Fruit fly (Drosophila melanogaster): ENCODE data around the gene CycD.

CycD gene

dm6 chrX:15909564-15910284 lies at the start of gene CycD (continued):
- TF ChIP-seq chm (GFP tag; IDR thresholded peaks at IDR 0.05) (no peak), CG11398 (GFP tag; optimal IDR thresholded peaks at IDR 0.05) (no peak), CG9817 (tag; optimal IDR thresholded peaks at IDR 0.05) (no peak), CG33213 (GFP tag; optimal IDR thresholded peaks at IDR 0.05) (peak; percentile 45), luna (GFP tag; optimal IDR thresholded peaks at IDR 0.05) (no peak), CG1792 (GFP tag; optimal IDR thresholded peaks at IDR 0.05) (peak; percentile 68), HmgD (GFP tag; optimal IDR thresholded peaks at IDR 0.05) (no peak), Asciz (GFP tag; optimal IDR thresholded peaks at IDR 0.05) (no peak), Hr39 (optimal IDR thresholded peaks at IDR 0.05) (no peak), CG2678 (tag; optimal IDR thresholded peaks at IDR 0.05) (no peak), CTCF (GFP tag; optimal IDR thresholded peaks at IDR 0.05) (no peak), CG17385 (GFP tag; optimal IDR thresholded peaks at IDR 0.05) (no peak), CG17829 (tag; optimal IDR thresholded peaks at IDR 0.05) (peak; percentile 12), Hand (GFP tag; optimal IDR thresholded peaks at IDR 0.05) (no peak), Antp (GFP tag; optimal IDR thresholded peaks at IDR 0.05) (peak; percentile 23), CG3838 (GFP tag; optimal IDR thresholded peaks at IDR 0.05) (no peak), grau (tag; optimal IDR thresholded peaks at IDR 0.05) (no peak), gcm2 (GFP tag; optimal IDR thresholded peaks at IDR 0.05) (no peak), ato (GFP tag; IDR thresholded peaks at IDR 0.05; ENCODE audit: partially characterized antibody) (no peak; the same call in 1 of the 2 replicates), ranshi (GFP tag; IDR thresholded peaks at IDR 0.05) (no peak), CG5180 (GFP tag; optimal IDR thresholded peaks at IDR 0.05) (no peak), sob (GFP tag; IDR thresholded peaks at IDR 0.05) (0 out of 2 replicates have a peak, but pooled peaks have one; percentile 63), pnt (GFP tag; optimal IDR thresholded peaks at IDR 0.05) (no peak), stwl (tag; optimal IDR thresholded peaks at IDR 0.05) (peak; percentile 93), CG16813 (GFP tag; IDR thresholded peaks at IDR 0.05; ENCODE audit: partially characterized antibody) (peak; percentile 54; the same call in 1 of the 3 replicates), Deaf1 (tag; optimal IDR thresholded peaks at IDR 0.05) (no peak), crol (GFP tag; IDR thresholded peaks at IDR 0.05) (no peak), CG8765 (GFP tag; IDR thresholded peaks at IDR 0.05) (no peak; the same call in 1 of the 2 replicates), slou (GFP tag; optimal IDR thresholded peaks at IDR 0.05) (no peak), ssp (GFP tag; IDR thresholded peaks at IDR 0.05) (peak; percentile 93), CG10979 (tag; optimal IDR thresholded peaks at IDR 0.05) (peak; percentile 21), CoRest (tag; optimal IDR thresholded peaks at IDR 0.05) (no peak), knrl (GFP tag; IDR thresholded peaks at IDR 0.05; ENCODE audit: partially characterized antibody) (peak; percentile 60; the same call in 2 of the 3 replicates), p53 (GFP tag; optimal IDR thresholded peaks at IDR 0.05) (no peak), ham (GFP tag; IDR thresholded peaks at IDR 0.05) (no peak), ind (GFP tag; optimal IDR thresholded peaks at IDR 0.05) (no peak), Scr (GFP tag; IDR thresholded peaks at IDR 0.05; ENCODE audit: partially characterized antibody) (peak; percentile 51), slbo (GFP tag; IDR thresholded peaks at IDR 0.05) (peak; percentile 80), CG10321 (GFP tag; IDR thresholded peaks at IDR 0.05) (no peak), Drgx (GFP tag; IDR thresholded peaks at IDR 0.05) (no peak), kay (GFP tag; optimal IDR thresholded peaks at IDR 0.05) (no peak), Hr3 (GFP tag; optimal IDR thresholded peaks at IDR 0.05) (peak; percentile 37), abd-A (tag; optimal IDR thresholded peaks at IDR 0.05) (no peak), CG12744 (GFP tag; optimal IDR thresholded peaks at IDR 0.05) (no peak), CG4282 (GFP tag; optimal IDR thresholded peaks at IDR 0.05) (no peak), hbn (GFP tag; IDR thresholded peaks at IDR 0.05; ENCODE audit: partially characterized antibody) (no peak), CG12071 (GFP tag; optimal IDR thresholded peaks at IDR 0.05) (no peak), CG34376 (GFP tag; optimal IDR thresholded peaks at IDR 0.05) (no peak), CG9609 (GFP tag; optimal IDR thresholded peaks at IDR 0.05) (no peak), gcm (GFP tag; optimal IDR thresholded peaks at IDR 0.05) (no peak), CG14965 (GFP tag; optimal IDR thresholded peaks at IDR 0.05; ENCODE audit: borderline replicate concordance) (no peak)

All from whole organism, embryonic.